Fruit fly (Drosophila melanogaster) whole organism, adult: ENCODE results near the gene Ugt37A1.

ENCODE experiments used
- CG11617 ChIP-seq: fragments of 200-800 bp; sonication (Bioruptor generic); optimal IDR thresholded peaks from 2 replicates; lab custom pipeline; 2017; ENCODE audit warnings: mild to moderate bottlenecking, missing biosample characterization, missing genetic modification reagents, missing genetic modification characterization
- CG5204 ChIP-seq: fragments of 200-800 bp; sonication (Bioruptor generic); optimal IDR thresholded peaks from 2 replicates; lab custom pipeline; 2016; ENCODE audit warnings: missing biosample characterization, missing genetic modification characterization
- CG7101 ChIP-seq: fragments of 200-800 bp; sonication (Bioruptor generic); optimal IDR thresholded peaks from 2 replicates; lab custom pipeline; 2018; ENCODE audit warnings: missing biosample characterization, mild to moderate bottlenecking, missing genetic modification characterization, moderate library complexity
- kay ChIP-seq: fragments of 200-800 bp; sonication (Bioruptor generic); peaks from one replicate; lab custom pipeline; 2016; ENCODE audit warnings: missing biosample characterization, missing genetic modification characterization, borderline replicate concordance
- ovo ChIP-seq: fragments of 200-800 bp; sonication (Bioruptor generic); optimal IDR thresholded peaks from 2 replicates; lab custom pipeline; 2016; ENCODE audit warnings: missing biosample characterization, missing genetic modification characterization

DNA sequence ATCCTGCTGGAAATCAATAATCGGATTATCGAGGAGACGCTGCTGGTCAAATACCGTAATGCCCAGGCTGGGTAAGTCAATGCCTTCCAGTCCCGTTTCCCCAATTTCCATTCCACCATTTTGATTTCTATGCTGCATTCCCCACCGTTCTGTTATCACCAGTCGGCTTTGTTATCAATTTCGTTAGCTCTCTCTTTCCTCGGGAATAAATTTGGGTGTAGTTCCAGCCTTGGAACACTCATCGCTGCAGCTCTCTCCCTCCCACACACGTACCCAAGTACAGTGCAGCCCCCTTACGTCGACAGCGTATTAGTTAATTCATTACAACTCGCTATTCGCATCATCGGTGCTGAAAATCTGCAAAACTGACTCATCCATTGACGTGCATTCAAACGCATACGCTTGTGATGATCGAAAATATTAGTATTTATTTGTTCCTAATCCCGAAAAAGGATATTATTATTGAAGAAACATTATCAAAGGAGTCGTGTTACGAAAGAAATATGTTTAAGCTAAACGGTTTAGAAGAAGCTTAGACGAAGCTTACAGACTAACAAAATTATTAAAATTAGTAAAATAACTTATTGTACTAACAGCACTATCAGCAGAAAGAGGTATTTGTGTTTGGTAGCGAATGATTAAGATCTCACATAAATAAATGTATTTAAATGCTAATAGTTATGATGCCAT, 43.8 kb upstream of the Ugt37A1 start:
- peak; percentile 35 for TF ChIP-seq CG5204 (GFP tag; lab: Kevin White, UChicago)
- peak; percentile 1 for TF ChIP-seq CG7101 (tag; lab: Kevin White, UChicago)
- no peak for TF ChIP-seq CG11617 (GFP tag; lab: Kevin White, UChicago)
- TF ChIP-seq kay (GFP tag; lab: Kevin White, UChicago): peak; percentile 94
- TF ChIP-seq ovo (GFP tag; lab: Kevin White, UChicago): peak; percentile 35
